Worm (Caenorhabditis elegans) whole organism, young adult: Measurements from ENCODE around the gene T16H12.9.
A peak's percentile ranks its signal among the peaks of the same experiment; 100 is the strongest.

Source experiments
- B0336.3 ChIP-seq: fragments of 200-800 bp; sonication (Bioruptor generic); IDR thresholded peaks from 2 replicates; pipeline ENCODE4 v1.3.6; 2022; ENCODE audit warnings: missing genetic modification characterization, missing compliant biosample characterization
- T07F8.4 ChIP-seq: sonication (generic microtip); optimal IDR thresholded peaks from 2 replicates; lab custom pipeline; 2016; ENCODE audit warnings: mild to moderate bottlenecking, missing genetic modification characterization, moderate library complexity, missing compliant biosample characterization
- Y95B8A.8 ChIP-seq: fragments of 200-800 bp; sonication (Bioruptor generic); IDR thresholded peaks from 2 replicates; pipeline ENCODE4 v1.3.6; 2022; ENCODE audit warnings: missing genetic modification reagents, missing genetic modification characterization, missing compliant biosample characterization
- aptf-3 ChIP-seq: fragments of 200-800 bp; sonication (Bioruptor generic); IDR thresholded peaks from 2 replicates; pipeline ENCODE4 v1.3.6; 2022; ENCODE audit warnings: missing genetic modification characterization, missing compliant biosample characterization
- attf-3 ChIP-seq: fragments of 200-800 bp; sonication (Bioruptor generic); conservative IDR thresholded peaks from 2 replicates; pipeline ENCODE4 v1.3.6; 2022; ENCODE audit warnings: missing genetic modification reagents, missing genetic modification characterization, missing compliant biosample characterization
- attf-5 ChIP-seq: fragments of 200-800 bp; sonication (Bioruptor generic); optimal IDR thresholded peaks from 2 replicates; lab custom pipeline; 2018; ENCODE audit warnings: mild to moderate bottlenecking, missing genetic modification characterization, missing compliant biosample characterization
- bed-1 ChIP-seq: fragments of 200-800 bp; sonication (Bioruptor generic); IDR thresholded peaks from 2 replicates; pipeline ENCODE4 v1.3.6; 2022; ENCODE audit warnings: missing genetic modification reagents, missing genetic modification characterization, missing compliant biosample characterization
- ccch-3 ChIP-seq: fragments of 200-800 bp; sonication (Bioruptor generic); optimal IDR thresholded peaks from 2 replicates; lab custom pipeline; 2018; ENCODE audit warnings: mild to moderate bottlenecking, missing genetic modification characterization, missing compliant biosample characterization
- cebp-1 ChIP-seq, 2 experiments: fragments of 200-800 bp in 1 of 2; sonication (Bioruptor generic) in 1 of 2; sonication (generic microtip) in 1 of 2; IDR thresholded peaks in 1 of 2; optimal IDR thresholded peaks in 1 of 2; 2 replicates each; pipeline versions ENCODE4 v1.3.6 to Lab custom; 2017 to 2022; ENCODE audit warnings: missing compliant biosample characterization in 2 of 2, missing genetic modification characterization in 2 of 2, mild to moderate bottlenecking in 1 of 2, missing genetic modification reagents in 1 of 2, moderate library complexity in 1 of 2
- ceh-100 ChIP-seq: fragments of 200-800 bp; sonication (Bioruptor generic); IDR thresholded peaks from 2 replicates; pipeline ENCODE4 v1.3.6; 2022; ENCODE audit warnings: missing genetic modification reagents, missing genetic modification characterization, missing compliant biosample characterization
- ceh-40 ChIP-seq: fragments of 200-800 bp; sonication (Bioruptor generic); IDR thresholded peaks from 2 replicates; pipeline ENCODE4 v1.3.6; 2022; ENCODE audit warnings: missing genetic modification characterization, missing compliant biosample characterization
- ceh-79 ChIP-seq: sonication (generic microtip); optimal IDR thresholded peaks from 2 replicates; lab custom pipeline; 2017; ENCODE audit warnings: mild to moderate bottlenecking, missing genetic modification characterization, missing compliant biosample characterization
- egl-18 ChIP-seq: fragments of 200-800 bp; sonication (Bioruptor generic); IDR thresholded peaks from 2 replicates; pipeline ENCODE4 v1.3.6; 2022; ENCODE audit warnings: missing genetic modification reagents, missing genetic modification characterization, missing compliant biosample characterization
- egrh-3 ChIP-seq: fragments of 200-800 bp; sonication (Bioruptor generic); IDR thresholded peaks from 2 replicates; pipeline ENCODE4 v1.3.6; 2022; ENCODE audit warnings: missing genetic modification reagents, missing genetic modification characterization, missing compliant biosample characterization
- fkh-3 ChIP-seq: sonication (generic microtip); optimal IDR thresholded peaks from 2 replicates; lab custom pipeline; 2016; ENCODE audit warnings: mild to moderate bottlenecking, missing genetic modification characterization, missing compliant biosample characterization
- him-1 ChIP-seq: sonication (generic microtip); optimal IDR thresholded peaks from 2 replicates; lab custom pipeline; 2016; ENCODE audit warnings: missing genotype, missing genetic modification reagents, missing genetic modification characterization, missing compliant biosample characterization
- hlh-12 ChIP-seq: sonication (generic microtip); optimal IDR thresholded peaks from 2 replicates; lab custom pipeline; 2016; ENCODE audit warnings: missing genetic modification characterization, missing compliant biosample characterization
- hlh-26 ChIP-seq: fragments of 200-800 bp; sonication (Bioruptor generic); conservative IDR thresholded peaks from 2 replicates; pipeline ENCODE4 v1.3.6; 2022; ENCODE audit warnings: missing genetic modification reagents, missing genetic modification characterization, missing compliant biosample characterization
- hmg-1.2 ChIP-seq: fragments of 200-800 bp; sonication (Bioruptor generic); IDR thresholded peaks from 2 replicates; pipeline ENCODE4 v1.3.6; 2022; ENCODE audit warnings: missing genetic modification reagents, missing genetic modification characterization, missing compliant biosample characterization
- let-526 ChIP-seq: fragments of 200-800 bp; sonication (Bioruptor generic); IDR thresholded peaks from 2 replicates; pipeline ENCODE4 v1.3.6; 2022; ENCODE audit warnings: missing genetic modification reagents, missing genetic modification characterization, missing compliant biosample characterization
- let-607 ChIP-seq, 2 experiments: fragments of 200-800 bp in 1 of 2; sonication (Bioruptor generic) in 1 of 2; sonication (generic microtip) in 1 of 2; optimal IDR thresholded peaks; 2 replicates each; lab custom pipeline; 2016 to 2018; ENCODE audit warnings: mild to moderate bottlenecking in 2 of 2, missing compliant biosample characterization in 2 of 2, missing genetic modification characterization in 2 of 2, moderate library complexity in 2 of 2, missing genotype in 1 of 2
- lsl-1 ChIP-seq: fragments of 200-800 bp; sonication (Bioruptor generic); optimal IDR thresholded peaks from 2 replicates; lab custom pipeline; 2018; ENCODE audit warnings: mild to moderate bottlenecking, missing genetic modification characterization, moderate library complexity, missing compliant biosample characterization
- madf-6 ChIP-seq: fragments of 200-800 bp; sonication (Bioruptor generic); IDR thresholded peaks from 2 replicates; pipeline ENCODE4 v1.3.6; 2022; ENCODE audit warnings: missing genetic modification reagents, missing genetic modification characterization, missing compliant biosample characterization
- madf-8 ChIP-seq: fragments of 200-800 bp; sonication (Bioruptor generic); conservative IDR thresholded peaks from 2 replicates; pipeline ENCODE4 v1.3.6; 2022; ENCODE audit warnings: missing genetic modification reagents, missing genetic modification characterization, missing compliant biosample characterization
- mel-28 ChIP-seq: sonication (generic microtip); optimal IDR thresholded peaks from 2 replicates; lab custom pipeline; 2016; ENCODE audit warnings: borderline replicate concordance, mild to moderate bottlenecking, missing genetic modification characterization, missing compliant biosample characterization
- mxl-1 ChIP-seq: sonication (generic microtip); optimal IDR thresholded peaks from 2 replicates; lab custom pipeline; 2016; ENCODE audit warnings: missing genetic modification characterization, missing compliant biosample characterization
- nfyb-1 ChIP-seq: fragments of 200-800 bp; sonication (Bioruptor generic); IDR thresholded peaks from 2 replicates; pipeline ENCODE4 v1.3.6; 2022; ENCODE audit warnings: missing genetic modification reagents, missing genetic modification characterization, missing compliant biosample characterization
- nhr-120 ChIP-seq: fragments of 200-800 bp; sonication (Bioruptor generic); IDR thresholded peaks from 2 replicates; pipeline ENCODE4 v1.3.6; 2022; ENCODE audit warnings: missing genetic modification characterization, missing compliant biosample characterization
- nhr-80 ChIP-seq: sonication (generic microtip); optimal IDR thresholded peaks from 2 replicates; lab custom pipeline; 2016; ENCODE audit warnings: missing genetic modification characterization, missing compliant biosample characterization
- pbrm-1 ChIP-seq: fragments of 200-800 bp; sonication (Bioruptor generic); IDR thresholded peaks from 2 replicates; pipeline ENCODE4 v1.3.6; 2022; ENCODE audit warnings: missing genetic modification reagents, missing genetic modification characterization, missing compliant biosample characterization
- pha-4 ChIP-seq: fragments of 150-350 bp; sonication (generic microtip); optimal IDR thresholded peaks from 2 replicates; lab custom pipeline; 2014; ENCODE audit warnings: missing biosample characterization, missing genetic modification reagents, missing genetic modification characterization
- rcor-1 ChIP-seq: fragments of 200-800 bp; sonication (Bioruptor generic); IDR thresholded peaks from 2 replicates; pipeline ENCODE4 v1.3.6; 2022; ENCODE audit warnings: missing genetic modification reagents, missing genetic modification characterization, missing compliant biosample characterization
- rec-8 ChIP-seq, 2 experiments: sonication (generic microtip); optimal IDR thresholded peaks; 2 replicates each; lab custom pipeline; 2016; ENCODE audit warnings: mild to moderate bottlenecking in 2 of 2, missing genetic modification characterization in 2 of 2, missing genetic modification reagents in 2 of 2, missing genotype in 2 of 2, missing biosample characterization in 1 of 2, missing compliant biosample characterization in 1 of 2, moderate library complexity in 1 of 2
- repo-1 ChIP-seq: sonication (generic microtip); optimal IDR thresholded peaks from 2 replicates; lab custom pipeline; 2017; ENCODE audit warnings: mild to moderate bottlenecking, missing genetic modification characterization, missing compliant biosample characterization
- sdz-38 ChIP-seq: sonication (generic microtip); optimal IDR thresholded peaks from 2 replicates; lab custom pipeline; 2016; ENCODE audit warnings: missing genotype, missing genetic modification characterization, missing compliant biosample characterization
- sea-2 ChIP-seq: fragments of 200-800 bp; sonication (Bioruptor generic); IDR thresholded peaks from 2 replicates; pipeline ENCODE4 v1.3.6; 2022; ENCODE audit warnings: missing genetic modification characterization, missing compliant biosample characterization
- snpc-3.4 ChIP-seq: sonication (generic microtip); optimal IDR thresholded peaks from 2 replicates; lab custom pipeline; 2017; ENCODE audit warnings: missing genetic modification characterization, mild to moderate bottlenecking, missing compliant biosample characterization, antibody characterized with exemption, moderate library complexity, missing genotype, missing genetic modification reagents
- unc-62 ChIP-seq: fragments of 150-350 bp; optimal IDR thresholded peaks from 2 replicates; lab custom pipeline; 2014; ENCODE audit warnings: missing biosample characterization, missing genetic modification reagents, missing genetic modification characterization
- zfh-2 ChIP-seq: fragments of 200-800 bp; sonication (Bioruptor generic); conservative IDR thresholded peaks from 2 replicates; pipeline ENCODE4 v1.3.6; 2022; ENCODE audit warnings: missing genetic modification reagents, missing genetic modification characterization, missing compliant biosample characterization
- zim-3 ChIP-seq: sonication (generic microtip); optimal IDR thresholded peaks from 2 replicates; lab custom pipeline; 2017; ENCODE audit warnings: mild to moderate bottlenecking, missing genetic modification characterization, moderate library complexity, missing compliant biosample characterization
- ztf-22 ChIP-seq: fragments of 200-800 bp; sonication (Bioruptor generic); optimal IDR thresholded peaks from 2 replicates; lab custom pipeline; 2018; ENCODE audit warnings: mild to moderate bottlenecking, missing genetic modification characterization, moderate library complexity, missing compliant biosample characterization
- ztf-25 ChIP-seq: fragments of 200-800 bp; sonication (Bioruptor generic); IDR thresholded peaks from 2 replicates; pipeline ENCODE4 v1.3.6; 2022; ENCODE audit warnings: missing genetic modification reagents, missing genetic modification characterization, missing compliant biosample characterization
- ztf-26 ChIP-seq: sonication (generic microtip); optimal IDR thresholded peaks from 2 replicates; lab custom pipeline; 2017; ENCODE audit warnings: missing genetic modification characterization, missing compliant biosample characterization
- ztf-6 ChIP-seq: fragments of 200-800 bp; sonication (Bioruptor generic); IDR thresholded peaks from 2 replicates; pipeline ENCODE4 v1.3.6; 2022; ENCODE audit warnings: missing genetic modification reagents, missing genetic modification characterization, missing compliant biosample characterization

T16H12.9 gene

DNA sequence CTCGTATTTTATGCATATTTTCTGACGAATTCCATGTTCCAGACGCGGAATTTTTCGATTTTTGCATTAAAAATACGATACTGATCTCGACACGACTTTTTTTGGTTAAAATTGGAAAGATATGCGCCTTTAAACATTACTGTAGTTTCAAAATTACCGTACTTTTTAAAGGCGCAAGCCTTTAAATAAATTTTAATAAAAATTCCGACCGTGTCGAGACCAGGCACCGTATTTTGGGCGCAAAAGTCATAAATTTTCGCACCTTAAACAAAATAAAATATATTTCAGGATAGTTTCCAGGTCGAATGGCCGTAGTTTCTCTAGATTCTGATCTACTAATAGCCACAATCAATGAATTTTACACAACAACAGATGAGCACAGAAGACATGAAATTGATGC lies 39.8 kb upstream of the T16H12.9 start, which contains the start of gene T16G12.6:
Gene T16G12.6 (plus strand): TSS at position 301 of the 400 bp plus-strand sequence.
- TF ChIP-seq repo-1 (no peak), hlh-26 (no peak), ztf-6 (GFP tag; lab: Robert Waterston, UW) (no peak), ceh-79 (no peak), ztf-22 (GFP tag; lab: Kevin White, UChicago) (no peak)

ce11 chrIII:10076042-10076441 lies 33.1 kb upstream of the T16H12.9 start:
- TF ChIP-seq him-1 (tag; lab: Kevin White, UChicago), result peak; percentile 30
- TF ChIP-seq ccch-3 (GFP tag; lab: Kevin White, UChicago), result no peak
- TF ChIP-seq attf-5 (GFP tag; lab: Kevin White, UChicago), result no peak
- TF ChIP-seq nfyb-1 (GFP tag; lab: Robert Waterston, UW), result peak; percentile 86
- TF ChIP-seq attf-3 (GFP tag; lab: Robert Waterston, UW), result no peak
- no peak for TF ChIP-seq sdz-38 (tag; lab: Kevin White, UChicago)
- TF ChIP-seq pha-4 (tag; lab: Kevin White, UChicago), result no peak
- no peak for TF ChIP-seq let-526 (GFP tag; lab: Robert Waterston, UW)
- TF ChIP-seq snpc-3.4 (tag; lab: Kevin White, UChicago), result no peak
- TF ChIP-seq fkh-3 (tag; lab: Kevin White, UChicago), result no peak
- TF ChIP-seq, all 124 proteins: peak for 2

ce11 chrIII:10078151-10078550 lies 30.9 kb upstream of the T16H12.9 start, which contains the start of gene T16G12.9:
TSS of gene T16G12.9 (minus strand) at chrIII:10078251.
- TF ChIP-seq T07F8.4 (tag; lab: Kevin White, UChicago), result no peak
- TF ChIP-seq mxl-1 (tag; lab: Kevin White, UChicago), result no peak
- no peak for TF ChIP-seq rec-8 (tag; optimal IDR thresholded peaks at IDR 0.05; lab: Kevin White, UChicago)
- no peak for TF ChIP-seq cebp-1 (GFP tag; IDR thresholded peaks at IDR 0.05; lab: Robert Waterston, UW)
- TF ChIP-seq cebp-1 (tag; optimal IDR thresholded peaks at IDR 0.05; lab: Kevin White, UChicago), result no peak
- TF ChIP-seq let-607 (tag; optimal IDR thresholded peaks at IDR 0.05; lab: Kevin White, UChicago), result no peak
- no peak for TF ChIP-seq madf-8
- TF ChIP-seq him-1 (tag; lab: Kevin White, UChicago), result no peak
- no peak for TF ChIP-seq hmg-1.2 (GFP tag; lab: Robert Waterston, UW)
- no peak for TF ChIP-seq zfh-2 (GFP tag; lab: Robert Waterston, UW)
- TF ChIP-seq sea-2, result no peak
- no peak for TF ChIP-seq egl-18 (GFP tag; lab: Robert Waterston, UW)
- TF ChIP-seq ztf-25 (GFP tag; lab: Robert Waterston, UW), result no peak
- TF ChIP-seq bed-1 (GFP tag; lab: Robert Waterston, UW), result no peak
- TF ChIP-seq mel-28 (tag; lab: Kevin White, UChicago), result no peak
- TF ChIP-seq pbrm-1 (GFP tag; lab: Robert Waterston, UW), result no peak
- no peak for TF ChIP-seq aptf-3 (GFP tag; lab: Robert Waterston, UW)
- TF ChIP-seq, all 124 proteins: peak for 0

- TF ChIP-seq B0336.3 (GFP tag; lab: Robert Waterston, UW) (no peak), ztf-26 (no peak), nhr-80 (tag; lab: Kevin White, UChicago) (peak; percentile 34), rcor-1 (no peak), Y95B8A.8 (GFP tag; lab: Robert Waterston, UW) (no peak), ceh-100 (GFP tag; lab: Robert Waterston, UW) (no peak), ceh-40 (no peak), hlh-12 (tag; lab: Kevin White, UChicago) (no peak), egrh-3 (GFP tag; lab: Robert Waterston, UW) (no peak), unc-62 (GFP tag; lab: Kevin White, UChicago) (peak; percentile 8), lsl-1 (GFP tag; lab: Kevin White, UChicago) (no peak), egl-18 (GFP tag; lab: Robert Waterston, UW) (no peak), madf-6 (GFP tag; lab: Robert Waterston, UW) (no peak), let-607 (tag; optimal IDR thresholded peaks at IDR 0.05; lab: Kevin White, UChicago) (peak in 1 of 2 experiments; percentile 68), zim-3 (no peak), zfh-2 (GFP tag; lab: Robert Waterston, UW) (no peak), pbrm-1 (GFP tag; lab: Robert Waterston, UW) (no peak), nhr-120 (GFP tag; lab: Robert Waterston, UW) (no peak)
Observed at ce11 chrIII:10078784-10079183, 30.3 kb upstream of the T16H12.9 start.
